Worm (Caenorhabditis elegans) whole organism, late embryonic: Measurements from ENCODE around the gene idpp-7.

Experiments
- C08G9.2 ChIP-seq: sonication (generic microtip); optimal IDR thresholded peaks from 2 replicates; lab custom pipeline; 2016; ENCODE audit warnings: mild to moderate bottlenecking, missing genetic modification characterization, moderate library complexity, missing compliant biosample characterization
- Y22D7AL.16 ChIP-seq: sonication (generic microtip); optimal IDR thresholded peaks from 2 replicates; lab custom pipeline; 2016; ENCODE audit warnings: missing genetic modification characterization, missing compliant biosample characterization
- ama-1 ChIP-seq: fragments of 150-350 bp; optimal IDR thresholded peaks from 2 replicates; lab custom pipeline; 2014
- ceh-30 ChIP-seq: fragments of 150-350 bp; optimal IDR thresholded peaks from 2 replicates; lab custom pipeline; 2014; ENCODE audit warnings: missing biosample characterization, missing genetic modification characterization
- ceh-45 ChIP-seq: fragments of 200-800 bp; sonication (Bioruptor generic); IDR thresholded peaks from 2 replicates; pipeline ENCODE4 v1.3.6; 2022; ENCODE audit warnings: missing genetic modification reagents, missing genetic modification characterization, missing compliant biosample characterization
- dmd-4 ChIP-seq: sonication (generic microtip); optimal IDR thresholded peaks from 2 replicates; lab custom pipeline; 2016; ENCODE audit warnings: borderline replicate concordance, missing genetic modification characterization, missing compliant biosample characterization
- elt-2 ChIP-seq: sonication (generic microtip); optimal IDR thresholded peaks from 2 replicates; lab custom pipeline; 2016; ENCODE audit warnings: missing genetic modification reagents, missing genetic modification characterization, missing compliant biosample characterization
- hlh-6 ChIP-seq: sonication (generic microtip); optimal IDR thresholded peaks from 2 replicates; lab custom pipeline; 2016; ENCODE audit warnings: missing genotype, missing genetic modification characterization, missing compliant biosample characterization
- madf-2 ChIP-seq: sonication (generic microtip); optimal IDR thresholded peaks from 2 replicates; lab custom pipeline; 2017; ENCODE audit warnings: missing genetic modification characterization, missing compliant biosample characterization
- nhr-11 ChIP-seq: fragments of 150-350 bp; optimal IDR thresholded peaks from 2 replicates; lab custom pipeline; 2014; ENCODE audit warnings: missing biosample characterization, missing genetic modification characterization
- odd-2 ChIP-seq: sonication (generic microtip); optimal IDR thresholded peaks from 2 replicates; lab custom pipeline; 2017; ENCODE audit warnings: antibody characterized with exemption, mild to moderate bottlenecking, missing genetic modification characterization, missing compliant biosample characterization

- TF ChIP-seq odd-2 = no peak
- no peak for TF ChIP-seq ceh-45 (GFP tag; lab: Robert Waterston, UW)
- no peak for TF ChIP-seq dmd-4 (tag; lab: Kevin White, UChicago)
- TF ChIP-seq Y22D7AL.16 (tag; lab: Kevin White, UChicago) = no peak
- TF ChIP-seq ceh-30 (tag; lab: Kevin White, UChicago) = no peak
- no peak for TF ChIP-seq hlh-6 (tag; lab: Kevin White, UChicago)
- no peak for TF ChIP-seq elt-2
- TF ChIP-seq C08G9.2 = no peak
- TF ChIP-seq madf-2 (tag; lab: Kevin White, UChicago) = no peak
- no peak for TF ChIP-seq nhr-11 (tag; lab: Kevin White, UChicago)
- no peak for TF ChIP-seq ama-1 (lab: Kevin White, UChicago)
Observed at ce11 chrIV:12703811-12704210, 16.0 kb upstream of the idpp-7 start, which contains the start of gene C27D8.4.
